Fruit fly (Drosophila melanogaster) whole organism, pupa: ENCODE data around the gene AnxB10.

Experiments used
- CG10348 ChIP-seq: fragments of 200-800 bp; sonication (Bioruptor generic); IDR thresholded peaks from 2 replicates; pipeline ENCODE4 v1.3.6; 2022; ENCODE audit warnings: missing biosample characterization, missing genetic modification characterization
- CG12605 ChIP-seq: fragments of 200-800 bp; sonication (Bioruptor generic); IDR thresholded peaks from 2 replicates; pipeline ENCODE4 v1.3.6; 2022; ENCODE audit warnings: missing biosample characterization, missing genetic modification characterization
- CG13204 ChIP-seq: fragments of 200-800 bp; sonication (Bioruptor generic); optimal IDR thresholded peaks from 2 replicates; lab custom pipeline; 2018; ENCODE audit warnings: missing biosample characterization, mild to moderate bottlenecking, missing genetic modification characterization, moderate library complexity
- CG14655 ChIP-seq: fragments of 200-800 bp; sonication (Bioruptor generic); optimal IDR thresholded peaks from 3 replicates; lab custom pipeline; 2017; ENCODE audit warnings: mild to moderate bottlenecking, missing biosample characterization, missing genetic modification reagents, missing genetic modification characterization
- CG15710 ChIP-seq: fragments of 200-800 bp; sonication (Bioruptor generic); optimal IDR thresholded peaks from 2 replicates; lab custom pipeline; 2018; ENCODE audit warnings: missing biosample characterization, mild to moderate bottlenecking, missing genetic modification characterization, moderate library complexity
- CG17806 ChIP-seq: fragments of 200-800 bp; sonication (Bioruptor generic); optimal IDR thresholded peaks from 2 replicates; lab custom pipeline; 2018; ENCODE audit warnings: missing biosample characterization, mild to moderate bottlenecking, missing genetic modification characterization, moderate library complexity
- CG32121 ChIP-seq: fragments of 200-800 bp; sonication (Bioruptor generic); IDR thresholded peaks from 2 replicates; pipeline ENCODE4 v1.3.6; 2022; ENCODE audit warnings: missing biosample characterization, missing genetic modification characterization
- CG34367 ChIP-seq: fragments of 200-800 bp; sonication (Bioruptor generic); optimal IDR thresholded peaks from 2 replicates; lab custom pipeline; 2018; ENCODE audit warnings: missing biosample characterization, mild to moderate bottlenecking, missing genetic modification characterization
- CG4496 ChIP-seq: fragments of 200-800 bp; sonication (Bioruptor generic); IDR thresholded peaks from 3 replicates; pipeline ENCODE4 v1.3.6; 2022; ENCODE audit warnings: missing biosample characterization, missing genetic modification characterization
- CG8159 ChIP-seq: fragments of 200-800 bp; sonication (Bioruptor generic); optimal IDR thresholded peaks from 3 replicates; lab custom pipeline; 2018; ENCODE audit warnings: missing biosample characterization, mild to moderate bottlenecking, missing genetic modification characterization, moderate library complexity
- CG8301 ChIP-seq: fragments of 200-800 bp; sonication (Bioruptor generic); optimal IDR thresholded peaks from 2 replicates; lab custom pipeline; 2018; ENCODE audit warnings: missing biosample characterization, mild to moderate bottlenecking, missing genetic modification characterization
- CG9948 ChIP-seq: fragments of 200-800 bp; sonication (Bioruptor generic); optimal IDR thresholded peaks from 2 replicates; lab custom pipeline; 2018; ENCODE audit warnings: missing biosample characterization, mild to moderate bottlenecking, missing genetic modification characterization, moderate library complexity
- D1 ChIP-seq: fragments of 200-800 bp; sonication (Bioruptor generic); optimal IDR thresholded peaks from 2 replicates; lab custom pipeline; 2018; ENCODE audit warnings: missing biosample characterization, mild to moderate bottlenecking, missing genetic modification characterization, moderate library complexity
- EcR ChIP-seq: fragments of 200-800 bp; sonication (Bioruptor generic); optimal IDR thresholded peaks from 3 replicates; lab custom pipeline; 2019; ENCODE audit warnings: missing biosample characterization, missing genetic modification characterization, mild to moderate bottlenecking, moderate library complexity, missing genetic modification reagents
- Ets98B ChIP-seq: fragments of 200-800 bp; sonication (Bioruptor generic); IDR thresholded peaks from 2 replicates; pipeline ENCODE4 v1.3.6; 2022; ENCODE audit warnings: missing biosample characterization, missing genetic modification characterization
- Pif1A ChIP-seq: fragments of 200-800 bp; sonication (Bioruptor generic); optimal IDR thresholded peaks from 3 replicates; lab custom pipeline; 2016; ENCODE audit warnings: missing biosample characterization, missing genetic modification characterization
- Pif1B ChIP-seq: fragments of 200-800 bp; sonication (Bioruptor generic); optimal IDR thresholded peaks from 3 replicates; lab custom pipeline; 2016; ENCODE audit warnings: missing biosample characterization, missing genetic modification characterization
- Snoo ChIP-seq: fragments of 200-800 bp; sonication (Bioruptor generic); optimal IDR thresholded peaks from 3 replicates; lab custom pipeline; 2017; ENCODE audit warnings: missing biosample characterization, mild to moderate bottlenecking, missing genetic modification characterization, inconsistent platforms
- fd96Ca ChIP-seq: fragments of 200-800 bp; sonication (Bioruptor generic); IDR thresholded peaks from 3 replicates; pipeline ENCODE4 v1.3.6; 2022; ENCODE audit warnings: missing biosample characterization, missing genetic modification characterization
- gl ChIP-seq: fragments of 200-800 bp; sonication (Bioruptor generic); optimal IDR thresholded peaks from 2 replicates; lab custom pipeline; 2018; ENCODE audit warnings: missing biosample characterization, mild to moderate bottlenecking, missing genetic modification characterization
- rn ChIP-seq: fragments of 200-800 bp; sonication (Bioruptor generic); IDR thresholded peaks from 2 replicates; pipeline ENCODE4 v1.3.6; 2022; ENCODE audit warnings: missing biosample characterization, missing genetic modification characterization

The AnxB10 gene

DNA sequence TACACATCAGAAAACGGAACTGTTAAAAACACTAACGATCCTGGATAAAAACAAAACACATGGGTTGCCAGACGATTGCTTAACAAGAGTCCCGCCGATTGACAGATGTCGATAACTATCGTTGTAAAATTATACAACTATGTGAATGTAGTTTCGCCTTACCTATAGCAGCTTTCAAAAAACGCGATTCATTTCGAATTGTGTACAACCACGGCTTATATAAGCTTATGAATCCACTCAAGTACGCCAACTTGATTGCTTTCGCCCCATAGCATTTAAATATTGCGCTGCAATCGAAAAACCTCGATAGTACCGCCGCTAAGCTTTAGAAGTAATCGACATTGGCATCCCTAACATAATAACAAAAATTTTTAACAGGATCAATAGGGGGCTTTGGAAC is 3.4 kb downstream of the AnxB10 start, which contains the start of the genes CG9581 and CG9578:
Gene CG9581 (minus strand): TSS at position 84 of the 400 bp plus-strand sequence.
Gene CG9578 (plus strand): TSS at position 325 of the 400 bp plus-strand sequence.
- TF ChIP-seq CG10348: no peak
- TF ChIP-seq Snoo (tag; lab: Kevin White, UChicago): no peak
- TF ChIP-seq CG15710 (tag; lab: Kevin White, UChicago): no peak
- TF ChIP-seq D1 (tag; lab: Kevin White, UChicago): no peak
- TF ChIP-seq CG12605 (GFP tag; lab: Robert Waterston, UW): no peak
- TF ChIP-seq CG34367: no peak
- no peak for TF ChIP-seq CG8301

DNA sequence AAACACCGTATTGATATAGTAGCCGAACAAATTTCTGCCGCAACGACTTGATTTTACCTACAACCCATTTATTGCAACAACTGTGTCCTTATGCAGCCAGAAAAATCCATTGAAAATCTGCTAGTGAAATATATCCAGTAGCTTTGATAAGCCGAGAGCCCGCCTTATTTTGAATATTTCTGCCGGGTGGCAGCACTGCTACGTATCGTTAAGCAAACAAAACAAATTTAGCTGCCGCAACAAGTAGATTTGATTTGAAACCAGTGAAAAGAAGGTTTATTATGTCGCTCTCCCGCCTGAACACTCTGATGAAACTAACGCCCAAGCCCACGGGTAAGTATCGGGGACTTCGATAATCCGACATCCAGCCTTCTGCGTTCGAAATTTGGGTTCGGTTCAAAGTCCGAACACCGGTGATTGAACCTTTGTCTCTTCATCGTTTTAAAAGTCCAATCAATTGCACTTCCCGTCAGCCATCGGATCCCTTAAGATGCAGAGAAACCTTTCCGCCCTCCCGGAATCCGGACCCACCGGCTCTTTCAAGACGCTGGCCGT is 6.8 kb downstream of the AnxB10 start, which contains the start of gene CG9577:
Gene CG9577 (plus strand): TSS at position 190 of the 555 bp plus-strand sequence.
- TF ChIP-seq rn (GFP tag; lab: Robert Waterston, UW) (no peak), D1 (tag; lab: Kevin White, UChicago) (no peak), CG13204 (GFP tag; lab: Kevin White, UChicago) (peak; percentile 82), CG12605 (GFP tag; lab: Robert Waterston, UW) (peak; percentile 78), CG34367 (peak; percentile 64), CG32121 (GFP tag; lab: Robert Waterston, UW) (no peak), Ets98B (peak; percentile 21; the same call in 1 of the 2 replicates), CG15710 (tag; lab: Kevin White, UChicago) (peak; percentile 37), Pif1B (GFP tag; lab: Kevin White, UChicago) (peak; percentile 48), Snoo (tag; lab: Kevin White, UChicago) (peak; percentile 39), CG9948 (tag; lab: Kevin White, UChicago) (no peak), gl (tag; lab: Kevin White, UChicago) (peak; percentile 93), CG10348 (no peak), CG8301 (peak; percentile 48), EcR (GFP tag; lab: Kevin White, UChicago) (peak; percentile 87), Pif1A (GFP tag; lab: Kevin White, UChicago) (peak; percentile 49), CG4496 (GFP tag; lab: Robert Waterston, UW) (peak; percentile 60; the same call in 1 of the 3 replicates), CG14655 (GFP tag; lab: Kevin White, UChicago) (peak; percentile 66), CG8159 (tag; lab: Kevin White, UChicago) (peak; percentile 30), CG17806 (tag; lab: Kevin White, UChicago) (peak; percentile 32), fd96Ca (peak; percentile 21; the same call in 1 of the 3 replicates)

DNA sequence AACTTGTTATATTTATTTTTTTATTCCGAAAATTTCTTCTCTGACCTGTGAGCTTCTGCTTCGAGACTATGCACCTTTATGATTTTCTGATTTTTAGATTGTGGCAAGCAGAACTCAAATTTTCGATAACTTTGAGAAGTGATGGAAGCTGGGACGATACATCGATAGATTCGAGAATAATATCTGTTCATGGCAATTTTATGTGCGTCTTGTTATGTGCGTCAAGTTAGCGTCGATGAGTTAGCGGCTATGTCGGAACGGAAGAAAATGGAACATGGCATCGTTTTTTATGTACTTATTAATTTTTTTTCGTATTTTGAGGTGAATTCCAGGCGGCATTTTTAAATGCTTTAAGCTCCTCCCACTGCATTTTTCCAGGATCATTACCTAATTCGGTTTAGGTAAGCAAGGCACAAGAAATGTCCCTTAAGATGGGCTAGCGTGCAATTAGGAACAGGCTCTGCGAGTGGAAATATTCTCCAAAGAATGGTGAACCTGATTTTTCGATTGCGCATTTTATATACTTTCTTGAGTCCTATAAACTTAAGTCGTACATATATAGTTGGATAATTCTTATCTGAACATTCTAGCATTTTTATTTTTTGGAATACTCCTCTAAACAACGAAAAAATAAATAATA is 7.4 kb downstream of the AnxB10 start, which contains the start of gene Phf7:
Gene Phf7 (minus strand): TSS at position 58 of the 640 bp plus-strand sequence.
- peak; percentile 10; the same call in 1 of the 3 replicates for TF ChIP-seq fd96Ca
- TF ChIP-seq CG15710 (tag; lab: Kevin White, UChicago): peak; percentile 0
- no peak for TF ChIP-seq CG9948 (tag; lab: Kevin White, UChicago)

DNA sequence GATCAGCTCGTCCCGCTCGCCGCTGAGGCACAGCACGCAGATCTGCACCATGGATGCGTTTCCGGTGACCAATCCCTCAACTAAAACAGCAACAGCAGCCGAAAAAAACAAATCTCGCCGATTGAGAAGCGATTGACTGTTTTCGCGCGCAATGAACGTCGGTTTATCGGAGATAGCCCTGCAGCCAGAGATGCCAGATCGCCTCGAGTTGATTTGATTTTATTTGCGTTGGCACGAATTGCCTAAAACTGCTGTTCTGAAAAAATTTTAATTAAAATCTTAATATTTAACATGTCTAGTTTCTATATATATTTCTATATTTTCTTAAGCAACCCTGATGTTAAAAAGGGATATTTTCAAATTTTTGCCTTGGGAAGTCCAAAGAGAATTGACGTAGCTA is 10.7 kb downstream of the AnxB10 start:
- TF ChIP-seq CG8159 (tag; lab: Kevin White, UChicago) (no peak), gl (tag; lab: Kevin White, UChicago) (no peak), CG13204 (GFP tag; lab: Kevin White, UChicago) (no peak), Pif1B (GFP tag; lab: Kevin White, UChicago) (no peak), CG12605 (GFP tag; lab: Robert Waterston, UW) (no peak)

DNA sequence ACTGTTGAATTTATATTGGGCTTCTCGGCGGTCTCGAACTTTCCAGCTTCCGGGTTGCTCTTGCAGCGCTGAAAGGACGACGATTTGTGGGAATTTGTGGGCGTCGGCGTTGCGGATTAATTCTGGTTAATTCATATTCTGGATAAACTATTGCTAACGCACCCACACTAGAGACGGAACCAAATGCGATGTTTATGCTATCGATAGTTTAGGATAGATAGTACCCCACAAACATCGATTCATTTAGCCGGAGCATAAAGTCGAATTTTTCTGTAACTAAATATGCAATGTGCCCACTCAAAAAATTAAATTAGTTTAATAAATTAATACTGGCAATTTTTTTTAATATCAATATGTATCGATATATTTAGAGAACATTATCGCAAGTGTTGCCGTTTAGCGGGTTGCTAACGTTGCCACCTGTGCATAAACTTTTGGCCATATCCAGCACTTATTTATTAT is 13.6 kb downstream of the AnxB10 start, which contains the start of gene Rab35:
Gene Rab35 (minus strand): TSS at position 194 of the 462 bp plus-strand sequence.
- TF ChIP-seq CG15710 (tag; lab: Kevin White, UChicago): peak; percentile 3
- TF ChIP-seq CG13204 (GFP tag; lab: Kevin White, UChicago): no peak
- 0 out of 3 replicates have a peak, but pooled peaks have one; percentile 20 for TF ChIP-seq CG4496 (GFP tag; lab: Robert Waterston, UW)

DNA sequence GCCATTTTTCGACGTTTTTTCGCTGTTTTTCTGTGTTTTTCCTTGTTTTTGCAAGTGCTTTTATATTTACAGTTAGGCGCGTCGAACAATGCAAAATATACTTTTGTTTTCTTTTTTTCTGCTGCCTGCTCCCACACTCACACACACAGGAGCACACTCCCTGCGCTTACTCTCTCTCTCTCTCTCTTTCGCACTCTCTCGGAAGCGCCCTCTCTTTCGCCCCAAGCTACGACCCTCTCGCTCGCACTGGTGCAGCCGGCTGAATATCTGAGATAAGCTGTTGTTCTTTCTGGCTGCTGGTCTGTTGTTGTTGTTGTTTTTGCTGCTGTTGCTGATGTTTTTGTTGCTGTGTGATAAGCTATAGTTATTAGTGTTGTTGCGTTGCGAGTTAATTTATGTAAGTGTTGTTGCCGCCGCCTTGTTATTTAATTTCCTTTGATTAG is 14.3 kb downstream of the AnxB10 start:
- TF ChIP-seq fd96Ca (peak; percentile 50; the same call in 1 of the 3 replicates), EcR (GFP tag; lab: Kevin White, UChicago) (peak; percentile 9), Pif1B (GFP tag; lab: Kevin White, UChicago) (peak; percentile 19), rn (GFP tag; lab: Robert Waterston, UW) (0 out of 2 replicates have a peak, but pooled peaks have one; percentile 3), gl (tag; lab: Kevin White, UChicago) (peak; percentile 10), CG10348 (no peak), D1 (tag; lab: Kevin White, UChicago) (no peak), CG15710 (tag; lab: Kevin White, UChicago) (peak; percentile 24), CG4496 (GFP tag; lab: Robert Waterston, UW) (peak; percentile 62; the same call in 2 of the 3 replicates), Snoo (tag; lab: Kevin White, UChicago) (peak; percentile 42), CG8301 (peak; percentile 14), CG14655 (GFP tag; lab: Kevin White, UChicago) (no peak), CG12605 (GFP tag; lab: Robert Waterston, UW) (peak; percentile 64; the same call in 1 of the 2 replicates), CG34367 (peak; percentile 2), CG32121 (GFP tag; lab: Robert Waterston, UW) (peak; percentile 48; the same call in 1 of the 2 replicates), CG9948 (tag; lab: Kevin White, UChicago) (no peak), CG8159 (tag; lab: Kevin White, UChicago) (peak; percentile 17), Ets98B (peak; percentile 50; the same call in 1 of the 2 replicates), Pif1A (GFP tag; lab: Kevin White, UChicago) (peak; percentile 39), CG13204 (GFP tag; lab: Kevin White, UChicago) (peak; percentile 49), CG17806 (tag; lab: Kevin White, UChicago) (peak; percentile 8)
